Fruit fly (Drosophila melanogaster) whole organism, prepupa: ENCODE measurements around the gene CG32284.

Experiments
- CG8319 ChIP-seq: fragments of 200-800 bp; sonication (Bioruptor generic); optimal IDR thresholded peaks from 3 replicates; lab custom pipeline; 2016; ENCODE audit warnings: missing biosample characterization, missing genetic modification characterization
- Sox102F ChIP-seq: fragments of 200-800 bp; sonication (Bioruptor generic); optimal IDR thresholded peaks from 2 replicates; lab custom pipeline; 2016; ENCODE audit warnings: missing biosample characterization, mild to moderate bottlenecking, missing genetic modification characterization
- svp ChIP-seq: fragments of 200-800 bp; sonication (Bioruptor generic); peaks from one replicate; lab custom pipeline; 2016; ENCODE audit warnings: missing biosample characterization, missing genetic modification characterization

DNA sequence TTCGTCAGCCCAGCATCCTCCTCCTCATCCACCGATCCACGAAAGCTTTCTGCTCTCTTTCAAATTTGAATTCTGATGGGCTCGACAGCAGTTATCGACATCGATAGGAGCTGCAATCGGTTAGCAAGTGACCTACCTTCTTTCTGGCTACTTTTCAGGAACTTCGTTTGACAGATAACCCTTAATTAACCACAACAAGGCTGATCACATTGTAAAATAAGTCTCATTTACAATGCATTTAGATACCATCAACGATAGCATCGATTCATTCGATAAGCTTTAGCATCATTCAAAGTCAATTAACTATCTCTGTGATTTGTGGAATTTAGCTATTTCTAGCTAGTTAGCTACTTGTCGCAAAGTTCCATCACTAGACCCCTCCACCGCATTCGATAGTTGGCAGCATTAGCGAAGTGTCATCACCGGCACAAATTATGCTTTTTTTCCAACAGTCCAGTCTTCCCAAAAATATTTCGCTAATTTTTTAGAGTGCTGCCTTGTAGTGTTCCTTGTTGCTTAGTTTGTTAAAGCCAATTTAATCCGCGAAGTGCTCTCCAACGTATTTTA lies 7.9 kb upstream of the CG32284 start, which contains the start of the genes MnM and Girdin:
- TF ChIP-seq svp (GFP tag; lab: Kevin White, UChicago) (no peak), CG8319 (GFP tag; lab: Kevin White, UChicago) (no peak), Sox102F (no peak)
